Fruit fly (Drosophila melanogaster) whole organism, embryonic: ENCODE data around the gene barr.

ENCODE experiments used
- ATbp ChIP-seq: fragments of 200-800 bp; sonication (Bioruptor generic); optimal IDR thresholded peaks from 2 replicates; lab custom pipeline; 2017; ENCODE audit warnings: missing biosample characterization, mild to moderate bottlenecking, missing genetic modification characterization, missing genetic modification reagents
- Antp ChIP-seq: fragments of 200-800 bp; sonication (Bioruptor generic); optimal IDR thresholded peaks from 3 replicates; lab custom pipeline; 2016; ENCODE audit warnings: missing biosample characterization, missing genetic modification characterization
- Awh ChIP-seq: fragments of 200-800 bp; sonication (Bioruptor generic); IDR thresholded peaks from 2 replicates; pipeline ENCODE4, ENCODE4 v1.3.6; 2022; ENCODE audit warnings: missing biosample characterization, missing genetic modification characterization
- CG12071 ChIP-seq: fragments of 200-800 bp; sonication (Bioruptor generic); optimal IDR thresholded peaks from 3 replicates; lab custom pipeline; 2018; ENCODE audit warnings: missing biosample characterization, mild to moderate bottlenecking, missing genetic modification characterization
- CG12155 ChIP-seq: fragments of 200-800 bp; sonication (Bioruptor generic); optimal IDR thresholded peaks from 3 replicates; lab custom pipeline; 2016; ENCODE audit warnings: missing biosample characterization, missing genetic modification characterization
- CG13424 ChIP-seq: fragments of 200-800 bp; sonication (Bioruptor generic); optimal IDR thresholded peaks from 2 replicates; lab custom pipeline; 2019; ENCODE audit warnings: missing biosample characterization, mild to moderate bottlenecking, missing genetic modification characterization, moderate library complexity
- CG13624 ChIP-seq: fragments of 200-800 bp; sonication (Bioruptor generic); optimal IDR thresholded peaks from 2 replicates; lab custom pipeline; 2016; ENCODE audit warnings: missing biosample characterization, missing genetic modification characterization
- CG1647 ChIP-seq: fragments of 200-800 bp; sonication (Bioruptor generic); optimal IDR thresholded peaks from 3 replicates; lab custom pipeline; 2016; ENCODE audit warnings: missing biosample characterization, missing genetic modification characterization
- CG17361 ChIP-seq: fragments of 200-800 bp; sonication (Bioruptor generic); IDR thresholded peaks from 3 replicates; pipeline ENCODE4 v1.3.6; 2022; ENCODE audit warnings: missing biosample characterization, missing genetic modification characterization
- CG17568 ChIP-seq: fragments of 200-800 bp; sonication (Bioruptor generic); optimal IDR thresholded peaks from 2 replicates; lab custom pipeline; 2018; ENCODE audit warnings: missing biosample characterization, mild to moderate bottlenecking, missing genetic modification characterization, moderate library complexity
- CG30431 ChIP-seq: fragments of 200-800 bp; sonication (Bioruptor generic); optimal IDR thresholded peaks from 2 replicates; lab custom pipeline; 2017; ENCODE audit warnings: missing biosample characterization, missing genetic modification characterization
- CG32772 ChIP-seq: fragments of 200-800 bp; sonication (Bioruptor generic); IDR thresholded peaks from 2 replicates; pipeline ENCODE4 v1.3.6; 2022; ENCODE audit warnings: missing biosample characterization, missing genetic modification characterization
- CG4328 ChIP-seq: fragments of 200-800 bp; sonication (Bioruptor generic); optimal IDR thresholded peaks from 3 replicates; lab custom pipeline; 2017; ENCODE audit warnings: missing biosample characterization, missing genetic modification reagents, missing genetic modification characterization
- CG9215 ChIP-seq: fragments of 200-800 bp; sonication (Bioruptor generic); IDR thresholded peaks from 2 replicates; pipeline ENCODE4 v1.3.6; 2022; ENCODE audit warnings: missing biosample characterization, missing genetic modification characterization
- CTCF ChIP-seq: fragments of 200-800 bp; sonication (Bioruptor generic); optimal IDR thresholded peaks from 2 replicates; lab custom pipeline; 2017; ENCODE audit warnings: missing biosample characterization, mild to moderate bottlenecking, missing genetic modification characterization, moderate library complexity
- Elba2 ChIP-seq: fragments of 200-800 bp; sonication (Bioruptor generic); optimal IDR thresholded peaks from 3 replicates; lab custom pipeline; 2016; ENCODE audit warnings: missing biosample characterization, missing genetic modification characterization
- MESR4 ChIP-seq: fragments of 200-800 bp; sonication (Bioruptor generic); optimal IDR thresholded peaks from 2 replicates; lab custom pipeline; 2018; ENCODE audit warnings: missing biosample characterization, mild to moderate bottlenecking, missing genetic modification characterization, moderate library complexity
- NK7.1 ChIP-seq: fragments of 200-800 bp; sonication (Bioruptor generic); optimal IDR thresholded peaks from 3 replicates; lab custom pipeline; 2016; ENCODE audit warnings: missing biosample characterization, missing genetic modification characterization
- Nf-YC ChIP-seq: fragments of 200-800 bp; optimal IDR thresholded peaks from 3 replicates; lab custom pipeline; 2019; ENCODE audit warnings: missing biosample characterization, mild to moderate bottlenecking, missing genetic modification characterization, moderate library complexity
- NfI ChIP-seq: fragments of 200-800 bp; sonication (Bioruptor generic); optimal IDR thresholded peaks from 3 replicates; lab custom pipeline; 2018; ENCODE audit warnings: missing biosample characterization, mild to moderate bottlenecking, missing genetic modification characterization, moderate library complexity
- Optix ChIP-seq: fragments of 200-800 bp; sonication (Bioruptor generic); IDR thresholded peaks from 3 replicates; pipeline ENCODE4 v1.3.6; 2022; ENCODE audit warnings: missing biosample characterization, missing genetic modification characterization
- Rfx ChIP-seq: fragments of 200-800 bp; sonication (Bioruptor generic); IDR thresholded peaks from 2 replicates; pipeline ENCODE4 v1.3.6; 2022; ENCODE audit warnings: missing biosample characterization, missing genetic modification characterization
- Rx ChIP-seq: fragments of 200-800 bp; sonication (Bioruptor generic); IDR thresholded peaks from 2 replicates; pipeline ENCODE4 v1.3.6; 2022; ENCODE audit warnings: missing biosample characterization, missing genetic modification characterization
- Sox102F ChIP-seq: fragments of 200-800 bp; sonication (Bioruptor generic); optimal IDR thresholded peaks from 2 replicates; lab custom pipeline; 2018; ENCODE audit warnings: missing biosample characterization, mild to moderate bottlenecking, missing genetic modification characterization, moderate library complexity
- Sry-β ChIP-seq: fragments of 200-800 bp; sonication (Bioruptor generic); optimal IDR thresholded peaks from 2 replicates; lab custom pipeline; 2018; ENCODE audit warnings: missing biosample characterization, mild to moderate bottlenecking, missing genetic modification characterization, moderate library complexity
- Tbp ChIP-seq: fragments of >200 bp; optimal IDR thresholded peaks from 2 replicates; lab custom pipeline; 2018; ENCODE audit warnings: missing biosample characterization, missing genetic modification characterization
- ara ChIP-seq: fragments of 200-800 bp; sonication (Bioruptor generic); IDR thresholded peaks from 2 replicates; pipeline ENCODE4 v1.3.6; 2022; ENCODE audit warnings: missing biosample characterization, missing genetic modification characterization
- caup ChIP-seq: fragments of 200-800 bp; sonication (Bioruptor generic); optimal IDR thresholded peaks from 3 replicates; lab custom pipeline; 2017; ENCODE audit warnings: missing biosample characterization, mild to moderate bottlenecking, missing genetic modification characterization, moderate library complexity; ENCODE audit not compliant: severe bottlenecking
- croc ChIP-seq: fragments of 200-800 bp; sonication (Bioruptor generic); conservative IDR thresholded peaks from 3 replicates; pipeline ENCODE4 v1.3.6; 2022; ENCODE audit warnings: missing biosample characterization, missing genetic modification characterization
- da ChIP-seq: fragments of 200-800 bp; sonication (Bioruptor generic); optimal IDR thresholded peaks from 2 replicates; lab custom pipeline; 2016; ENCODE audit warnings: missing biosample characterization, missing genetic modification characterization
- dan ChIP-seq: fragments of 200-800 bp; sonication (Bioruptor generic); IDR thresholded peaks from 2 replicates; pipeline ENCODE4 v1.3.6; 2022; ENCODE audit warnings: missing biosample characterization, missing genetic modification characterization
- disco-r ChIP-seq: fragments of 200-800 bp; sonication (Bioruptor generic); optimal IDR thresholded peaks from 2 replicates; lab custom pipeline; 2016; ENCODE audit warnings: missing biosample characterization, missing genetic modification characterization
- ewg ChIP-seq: fragments of 200-800 bp; sonication (Bioruptor generic); optimal IDR thresholded peaks from 3 replicates; lab custom pipeline; 2017; ENCODE audit warnings: mild to moderate bottlenecking, missing biosample characterization, missing genetic modification reagents, missing genetic modification characterization
- exex ChIP-seq: fragments of 200-800 bp; sonication (Bioruptor generic); optimal IDR thresholded peaks from 4 replicates; lab custom pipeline; 2018; ENCODE audit warnings: missing biosample characterization, mild to moderate bottlenecking, missing genetic modification characterization, moderate library complexity
- gcm ChIP-seq: fragments of 200-800 bp; sonication (Bioruptor generic); optimal IDR thresholded peaks from 2 replicates; lab custom pipeline; 2019; ENCODE audit warnings: missing biosample characterization, mild to moderate bottlenecking, missing genetic modification characterization, moderate library complexity
- h ChIP-seq: fragments of >200 bp; optimal IDR thresholded peaks from 2 replicates; lab custom pipeline; 2017
- jumu ChIP-seq: fragments of 200-800 bp; sonication (Bioruptor generic); optimal IDR thresholded peaks from 3 replicates; lab custom pipeline; 2016; ENCODE audit warnings: missing biosample characterization, missing genetic modification characterization
- klu ChIP-seq: fragments of 200-800 bp; sonication (Bioruptor generic); IDR thresholded peaks from 2 replicates; pipeline ENCODE4 v1.3.6; 2022; ENCODE audit warnings: missing biosample characterization, missing genetic modification characterization
- knrl ChIP-seq: fragments of 200-800 bp; sonication (Bioruptor generic); IDR thresholded peaks from 3 replicates; pipeline ENCODE4 v1.3.6; 2022; ENCODE audit warnings: missing biosample characterization, missing genetic modification characterization; ENCODE audit not compliant: partially characterized antibody
- nau ChIP-seq: fragments of 200-800 bp; sonication (Bioruptor generic); optimal IDR thresholded peaks from 3 replicates; lab custom pipeline; 2017; ENCODE audit warnings: missing biosample characterization, mild to moderate bottlenecking, missing genetic modification characterization, missing genetic modification reagents
- otp ChIP-seq: fragments of 200-800 bp; sonication (Bioruptor generic); IDR thresholded peaks from 3 replicates; pipeline ENCODE4, ENCODE4 v1.3.6; 2022; ENCODE audit warnings: missing biosample characterization, missing genetic modification characterization
- pho ChIP-seq: fragments of 200-800 bp; sonication (Bioruptor generic); optimal IDR thresholded peaks from 2 replicates; lab custom pipeline; 2016; ENCODE audit warnings: missing biosample characterization, missing genetic modification characterization
- psq ChIP-seq: fragments of 200-800 bp; sonication (Bioruptor generic); optimal IDR thresholded peaks from 2 replicates; lab custom pipeline; 2017; ENCODE audit warnings: missing biosample characterization, missing genetic modification characterization
- sens-2 ChIP-seq: fragments of 200-800 bp; sonication (Bioruptor generic); IDR thresholded peaks from 2 replicates; pipeline ENCODE4 v1.3.6; 2022; ENCODE audit warnings: missing biosample characterization, missing genetic modification characterization
- seq ChIP-seq: fragments of 200-800 bp; sonication (Bioruptor generic); IDR thresholded peaks from 2 replicates; pipeline ENCODE4 v1.3.6; 2022; ENCODE audit warnings: missing biosample characterization, missing genetic modification characterization
- so ChIP-seq: fragments of 200-800 bp; sonication (Bioruptor generic); IDR thresholded peaks from 3 replicates; pipeline ENCODE4 v1.3.6; 2022; ENCODE audit warnings: missing biosample characterization, missing genetic modification characterization
- tup ChIP-seq: fragments of 200-800 bp; sonication (Bioruptor generic); optimal IDR thresholded peaks from 2 replicates; lab custom pipeline; 2016; ENCODE audit warnings: missing biosample characterization, mild to moderate bottlenecking, missing genetic modification characterization, moderate library complexity
- vnd ChIP-seq: fragments of 200-800 bp; sonication (Bioruptor generic); IDR thresholded peaks from 3 replicates; pipeline ENCODE4 v1.3.6; 2022; ENCODE audit warnings: missing biosample characterization, missing genetic modification characterization; ENCODE audit not compliant: partially characterized antibody
- wdn ChIP-seq: fragments of 200-800 bp; sonication (Bioruptor generic); IDR thresholded peaks from 2 replicates; pipeline ENCODE4 v1.3.6; 2022; ENCODE audit warnings: missing biosample characterization, missing genetic modification characterization
- zfh2 ChIP-seq: fragments of 200-800 bp; sonication (Bioruptor generic); optimal IDR thresholded peaks from 2 replicates; lab custom pipeline; 2016; ENCODE audit warnings: missing biosample characterization, missing genetic modification characterization

The barr gene

dm6 chr2L:20082965-20083855 lies 22.0 kb upstream of the barr start (continued):
- TF ChIP-seq Nf-YC (tag; lab: Kevin White, UChicago): no peak
- TF ChIP-seq tup (GFP tag; lab: Kevin White, UChicago): no peak
- TF ChIP-seq croc (GFP tag; lab: Robert Waterston, UW): no peak
- TF ChIP-seq otp (GFP tag; lab: Robert Waterston, UW): no peak
- TF ChIP-seq Tbp (GFP tag; lab: Kevin White, UChicago): no peak
- TF ChIP-seq Rfx (GFP tag; lab: Robert Waterston, UW): 0 out of 2 replicates have a peak, but pooled peaks have one; percentile 33
- no peak for TF ChIP-seq CG4328 (GFP tag; lab: Kevin White, UChicago)
- peak; percentile 77 for TF ChIP-seq exex (tag; lab: Kevin White, UChicago)
- TF ChIP-seq h: no peak
- no peak for TF ChIP-seq NK7.1
- no peak for TF ChIP-seq klu (GFP tag; lab: Robert Waterston, UW)
- no peak for TF ChIP-seq knrl (GFP tag; lab: Robert Waterston, UW)
- no peak for TF ChIP-seq dan (GFP tag; lab: Robert Waterston, UW)
- TF ChIP-seq vnd (GFP tag; lab: Robert Waterston, UW): no peak
- no peak for TF ChIP-seq Optix
- TF ChIP-seq sens-2 (GFP tag; lab: Robert Waterston, UW): no peak
- TF ChIP-seq ara (GFP tag; lab: Robert Waterston, UW): 0 out of 2 replicates have a peak, but pooled peaks have one; percentile 38
- no peak for TF ChIP-seq gcm (GFP tag; lab: Kevin White, UChicago)
- TF ChIP-seq CG12155 (GFP tag; lab: Kevin White, UChicago): no peak
- peak; percentile 18 for TF ChIP-seq CG17568 (GFP tag; lab: Kevin White, UChicago)
- no peak for TF ChIP-seq MESR4
- no peak for TF ChIP-seq CG30431 (GFP tag; lab: Kevin White, UChicago)
- no peak for TF ChIP-seq Antp
- TF ChIP-seq CTCF (GFP tag; lab: Kevin White, UChicago): peak; percentile 4
- TF ChIP-seq CG32772: no peak
- peak; percentile 8 for TF ChIP-seq ATbp (GFP tag; lab: Kevin White, UChicago)
- 0 out of 2 replicates have a peak, but pooled peaks have one; percentile 28 for TF ChIP-seq seq
- TF ChIP-seq zfh2 (GFP tag; lab: Kevin White, UChicago): no peak
- TF ChIP-seq NfI (GFP tag; lab: Kevin White, UChicago): no peak
- no peak for TF ChIP-seq CG12071 (GFP tag; lab: Kevin White, UChicago)
- TF ChIP-seq Rx: no peak
- TF ChIP-seq so: no peak
- TF ChIP-seq CG13424 (tag; lab: Kevin White, UChicago): no peak
- no peak for TF ChIP-seq wdn (GFP tag; lab: Robert Waterston, UW)
- no peak for TF ChIP-seq CG9215
- no peak for TF ChIP-seq pho
- no peak for TF ChIP-seq Sry-β
- no peak for TF ChIP-seq CG17361 (GFP tag; lab: Robert Waterston, UW)
- no peak for TF ChIP-seq CG1647 (GFP tag; lab: Kevin White, UChicago)
- TF ChIP-seq disco-r: no peak
- TF ChIP-seq ewg (GFP tag; lab: Kevin White, UChicago): no peak
- TF ChIP-seq psq (GFP tag; lab: Kevin White, UChicago): no peak
- no peak for TF ChIP-seq nau (GFP tag; lab: Kevin White, UChicago)
- no peak for TF ChIP-seq CG13624
- peak; percentile 47 for TF ChIP-seq Sox102F (GFP tag; lab: Kevin White, UChicago)
- TF ChIP-seq da (GFP tag; lab: Kevin White, UChicago): no peak
- no peak for TF ChIP-seq jumu (GFP tag; lab: Kevin White, UChicago)
- TF ChIP-seq Awh (GFP tag; lab: Robert Waterston, UW): no peak
- TF ChIP-seq Elba2 (GFP tag; lab: Kevin White, UChicago): no peak
- no peak for TF ChIP-seq caup
